Worm (Caenorhabditis elegans) whole organism, L2 larva: ENCODE data around the gene sru-24.

Experiments used
- C34F6.9 ChIP-seq: fragments of 150-350 bp; optimal IDR thresholded peaks from 2 replicates; lab custom pipeline; 2014; ENCODE audit warnings: missing biosample characterization, missing genetic modification characterization
- R02D3.7 ChIP-seq: fragments of 150-350 bp; optimal IDR thresholded peaks from 2 replicates; lab custom pipeline; 2014; ENCODE audit warnings: missing biosample characterization, missing genetic modification characterization
- Y55F3AM.14 ChIP-seq: fragments of 200-800 bp; sonication (Bioruptor generic); optimal IDR thresholded peaks from 2 replicates; lab custom pipeline; 2018; ENCODE audit warnings: mild to moderate bottlenecking, missing genetic modification characterization, missing compliant biosample characterization
- ZK546.5 ChIP-seq: sonication (generic microtip); optimal IDR thresholded peaks from 2 replicates; lab custom pipeline; 2017; ENCODE audit warnings: missing biosample characterization, missing genetic modification characterization
- aly-2 ChIP-seq: fragments of 150-350 bp; optimal IDR thresholded peaks from 2 replicates; lab custom pipeline; 2014; ENCODE audit warnings: missing biosample characterization, missing genetic modification characterization
- ama-1 ChIP-seq: fragments of 150-350 bp; optimal IDR thresholded peaks from 2 replicates; lab custom pipeline; 2018; ENCODE audit warnings: inconsistent platforms
- blmp-1 ChIP-seq: sonication (generic microtip); optimal IDR thresholded peaks from 2 replicates; lab custom pipeline; 2017; ENCODE audit warnings: missing genetic modification characterization, mild to moderate bottlenecking, missing compliant biosample characterization, antibody characterized with exemption, moderate library complexity; ENCODE audit not compliant: insufficient read depth
- ceh-16 ChIP-seq: fragments of 150-350 bp; optimal IDR thresholded peaks from 2 replicates; lab custom pipeline; 2014; ENCODE audit warnings: missing biosample characterization, missing genetic modification characterization
- crh-2 ChIP-seq: sonication (generic microtip); optimal IDR thresholded peaks from 2 replicates; lab custom pipeline; 2017; ENCODE audit warnings: missing biosample characterization, missing genetic modification characterization
- egl-27 ChIP-seq: sonication (generic microtip); optimal IDR thresholded peaks from 3 replicates; lab custom pipeline; 2017; ENCODE audit warnings: missing biosample characterization, missing genetic modification reagents, missing genetic modification characterization
- elt-1 ChIP-seq: fragments of 150-350 bp; optimal IDR thresholded peaks from 2 replicates; lab custom pipeline; 2014; ENCODE audit warnings: missing biosample characterization, missing genetic modification characterization
- elt-3 ChIP-seq: sonication (generic microtip); optimal IDR thresholded peaks from 2 replicates; lab custom pipeline; 2017; ENCODE audit warnings: missing biosample characterization, missing genetic modification characterization
- fos-1 ChIP-seq: fragments of 150-350 bp; optimal IDR thresholded peaks from 2 replicates; lab custom pipeline; 2014; ENCODE audit warnings: missing biosample characterization, missing genetic modification characterization
- gmeb-1 ChIP-seq: fragments of 150-350 bp; optimal IDR thresholded peaks from 2 replicates; lab custom pipeline; 2014; ENCODE audit warnings: missing biosample characterization, missing genetic modification characterization
- lin-13 ChIP-seq: fragments of 150-350 bp; optimal IDR thresholded peaks from 2 replicates; lab custom pipeline; 2014; ENCODE audit warnings: missing biosample characterization, missing genetic modification reagents, missing genetic modification characterization
- lsy-2 ChIP-seq, 2 experiments: fragments of 150-350 bp in 1 of 2; sonication (generic microtip) in 1 of 2; optimal IDR thresholded peaks; 2 replicates each; lab custom pipeline; 2014 to 2017; ENCODE audit warnings: missing biosample characterization in 2 of 2, missing genetic modification characterization in 2 of 2
- mab-5 ChIP-seq: fragments of 150-350 bp; optimal IDR thresholded peaks from 2 replicates; lab custom pipeline; 2014; ENCODE audit warnings: missing biosample characterization, missing genetic modification characterization
- mbf-1 ChIP-seq: sonication (generic microtip); optimal IDR thresholded peaks from 2 replicates; lab custom pipeline; 2017; ENCODE audit warnings: missing biosample characterization, missing genetic modification characterization
- mdl-1 ChIP-seq, 2 experiments: fragments of 150-350 bp in 1 of 2; sonication (generic microtip) in 1 of 2; optimal IDR thresholded peaks; 2 replicates each; lab custom pipeline; 2017; ENCODE audit warnings: missing biosample characterization in 2 of 2, missing genetic modification characterization in 2 of 2
- nhr-10 ChIP-seq: sonication (generic microtip); optimal IDR thresholded peaks from 2 replicates; lab custom pipeline; 2017; ENCODE audit warnings: missing biosample characterization, missing genetic modification characterization
- nhr-11 ChIP-seq: fragments of 150-350 bp; optimal IDR thresholded peaks from 2 replicates; lab custom pipeline; 2014; ENCODE audit warnings: missing biosample characterization, missing genetic modification characterization
- nhr-12 ChIP-seq: fragments of 150-350 bp; optimal IDR thresholded peaks from 2 replicates; lab custom pipeline; 2014; ENCODE audit warnings: missing biosample characterization, missing genetic modification characterization
- nhr-129 ChIP-seq: fragments of 150-350 bp; optimal IDR thresholded peaks from 2 replicates; lab custom pipeline; 2014; ENCODE audit warnings: missing biosample characterization, missing genetic modification characterization
- nhr-21 ChIP-seq: fragments of 150-350 bp; optimal IDR thresholded peaks from 2 replicates; lab custom pipeline; 2014; ENCODE audit warnings: missing biosample characterization, missing genetic modification characterization
- nhr-23 ChIP-seq: fragments of 150-350 bp; optimal IDR thresholded peaks from 2 replicates; lab custom pipeline; 2014; ENCODE audit warnings: missing biosample characterization, missing genetic modification reagents, missing genetic modification characterization
- nhr-25 ChIP-seq: fragments of 150-350 bp; sonication (generic microtip); optimal IDR thresholded peaks from 3 replicates; lab custom pipeline; 2014; ENCODE audit warnings: missing biosample characterization, missing genetic modification characterization
- nhr-6 ChIP-seq: fragments of 150-350 bp; optimal IDR thresholded peaks from 2 replicates; lab custom pipeline; 2014; ENCODE audit warnings: missing biosample characterization, missing genetic modification characterization
- peb-1 ChIP-seq: fragments of 150-350 bp; optimal IDR thresholded peaks from 2 replicates; lab custom pipeline; 2014; ENCODE audit warnings: missing biosample characterization, missing genetic modification characterization
- sem-4 ChIP-seq: fragments of 150-350 bp; optimal IDR thresholded peaks from 2 replicates; lab custom pipeline; 2014; ENCODE audit warnings: missing biosample characterization, missing genetic modification reagents, missing genetic modification characterization
- skn-1 ChIP-seq: sonication (generic microtip); optimal IDR thresholded peaks from 2 replicates; lab custom pipeline; 2017; ENCODE audit warnings: missing biosample characterization, missing genetic modification characterization
- sma-3 ChIP-seq: sonication (generic microtip); optimal IDR thresholded peaks from 2 replicates; lab custom pipeline; 2016; ENCODE audit warnings: missing genetic modification reagents, missing genetic modification characterization, missing compliant biosample characterization
- sma-9 ChIP-seq, 2 experiments: fragments of 150-350 bp in 1 of 2; sonication (generic microtip) in 1 of 2; optimal IDR thresholded peaks; 2 replicates each; lab custom pipeline; 2014 to 2016; ENCODE audit warnings: missing genetic modification characterization in 2 of 2, mild to moderate bottlenecking in 1 of 2, missing biosample characterization in 1 of 2, missing compliant biosample characterization in 1 of 2, missing genetic modification reagents in 1 of 2, moderate library complexity in 1 of 2
- snpc-4 ChIP-seq: fragments of 150-350 bp; optimal IDR thresholded peaks from 2 replicates; lab custom pipeline; 2014; ENCODE audit warnings: missing biosample characterization, missing genetic modification characterization
- unc-39 ChIP-seq: fragments of 150-350 bp; optimal IDR thresholded peaks from 2 replicates; lab custom pipeline; 2014; ENCODE audit warnings: missing biosample characterization, missing genetic modification characterization
- unc-62 ChIP-seq: fragments of 150-350 bp; optimal IDR thresholded peaks from 2 replicates; lab custom pipeline; 2014; ENCODE audit warnings: missing biosample characterization, missing genetic modification reagents, missing genetic modification characterization
- zag-1 ChIP-seq: fragments of 150-350 bp; optimal IDR thresholded peaks from 2 replicates; lab custom pipeline; 2014; ENCODE audit warnings: missing biosample characterization, missing genetic modification characterization
- ztf-1 ChIP-seq: fragments of 200-800 bp; sonication (Bioruptor generic); conservative IDR thresholded peaks from 2 replicates; pipeline ENCODE4 v1.3.6; 2022; ENCODE audit warnings: missing genetic modification characterization, missing compliant biosample characterization
- ztf-11 ChIP-seq: sonication (generic microtip); optimal IDR thresholded peaks from 2 replicates; lab custom pipeline; 2017; ENCODE audit warnings: missing biosample characterization, missing genetic modification characterization
- ztf-4 ChIP-seq: fragments of 150-350 bp; optimal IDR thresholded peaks from 2 replicates; lab custom pipeline; 2014; ENCODE audit warnings: missing biosample characterization, missing genetic modification characterization

The sru-24 gene

DNA sequence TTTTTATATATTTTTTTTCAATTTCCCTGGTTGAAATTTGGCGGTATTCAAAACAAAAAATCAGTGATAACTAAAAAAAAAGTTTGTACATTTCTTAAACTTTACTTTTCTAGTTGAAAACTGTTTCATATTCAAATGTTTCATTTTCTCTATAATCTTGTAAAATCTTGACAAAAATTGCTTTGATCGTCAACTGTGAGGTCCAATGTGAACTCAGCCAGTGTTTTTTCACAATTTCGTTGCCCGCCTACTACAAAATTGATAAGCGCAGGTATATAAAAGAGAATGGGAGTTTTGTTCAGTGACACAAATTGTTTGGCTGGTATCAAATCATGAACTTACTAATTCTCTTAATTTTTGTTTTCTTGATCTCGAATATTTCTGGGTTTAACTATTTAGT, 24.4 kb downstream of the sru-24 start, which contains the start of gene ugt-42:
ugt-42 (plus strand) TSS at position 301 of the 400 bp plus-strand sequence.
- no peak for TF ChIP-seq crh-2
- no peak for TF ChIP-seq nhr-25 (tag; lab: Kevin White, UChicago)
- TF ChIP-seq ama-1 = no peak
- TF ChIP-seq Y55F3AM.14 (GFP tag; lab: Kevin White, UChicago) = no peak
- TF ChIP-seq lsy-2 (tag; optimal IDR thresholded peaks at IDR 0.05; lab: Kevin White, UChicago) = no peak
- no peak for TF ChIP-seq egl-27
- TF ChIP-seq nhr-12 = no peak
- TF ChIP-seq ztf-4 (tag; lab: Kevin White, UChicago) = no peak
- no peak for TF ChIP-seq elt-1 (tag; lab: Kevin White, UChicago)
- no peak for TF ChIP-seq ztf-11 (tag; lab: Kevin White, UChicago)
- no peak for TF ChIP-seq unc-62 (GFP tag; lab: Kevin White, UChicago)
- no peak for TF ChIP-seq sem-4 (tag; lab: Kevin White, UChicago)
- TF ChIP-seq unc-39 (tag; lab: Kevin White, UChicago) = no peak
- TF ChIP-seq aly-2 (tag; lab: Kevin White, UChicago) = no peak
- no peak for TF ChIP-seq ZK546.5
- TF ChIP-seq ztf-1 (GFP tag; lab: Robert Waterston, UW) = no peak
- no peak for TF ChIP-seq gmeb-1 (tag; lab: Kevin White, UChicago)

- TF ChIP-seq zag-1 (tag; lab: Kevin White, UChicago) (no peak), sma-3 (GFP tag; lab: Kevin White, UChicago) (no peak), gmeb-1 (tag; lab: Kevin White, UChicago) (no peak), nhr-23 (tag; lab: Kevin White, UChicago) (no peak), nhr-10 (tag; lab: Kevin White, UChicago) (no peak), ama-1 (no peak), sma-9 (GFP tag; optimal IDR thresholded peaks at IDR 0.05; lab: Kevin White, UChicago) (no peak), sma-9 (tag; optimal IDR thresholded peaks at IDR 0.05; lab: Kevin White, UChicago) (no peak), nhr-6 (tag; lab: Kevin White, UChicago) (no peak), R02D3.7 (no peak), snpc-4 (tag; lab: Kevin White, UChicago) (no peak), elt-1 (tag; lab: Kevin White, UChicago) (no peak), skn-1 (tag; lab: Kevin White, UChicago) (no peak), nhr-12 (no peak), mab-5 (tag; lab: Kevin White, UChicago) (no peak), lsy-2 (tag; optimal IDR thresholded peaks at IDR 0.05; lab: Kevin White, UChicago) (no peak)
Measured at ce11 chrV:646129-646528, 25.1 kb downstream of the sru-24 start, which contains the start of gene F48G7.12. F48G7.12 (minus strand) TSS chrV:646229.

DNA sequence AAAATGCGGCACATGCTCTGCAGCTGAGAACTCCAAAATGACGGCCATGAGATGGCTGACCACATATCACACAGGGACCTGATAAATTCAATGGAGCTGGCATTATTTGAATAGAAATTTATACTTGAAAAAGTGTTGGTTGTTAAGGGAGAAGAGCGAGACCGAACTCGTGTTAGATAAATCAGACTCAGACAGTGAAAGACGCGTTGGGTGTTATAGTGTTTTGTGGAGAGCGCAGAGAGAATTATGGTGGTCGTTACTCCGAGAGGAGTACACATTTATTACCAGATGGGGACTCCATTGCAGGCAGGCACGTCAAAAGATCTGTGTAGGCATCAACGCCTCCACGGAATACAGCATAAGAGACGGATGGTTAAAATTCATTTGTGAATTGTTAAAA, 28.5 kb downstream of the sru-24 start, which contains the start of gene nhr-190:
nhr-190 (minus strand) TSS at position 175 of the 400 bp plus-strand sequence.
- no peak for TF ChIP-seq nhr-10 (tag; lab: Kevin White, UChicago)
- no peak for TF ChIP-seq unc-39 (tag; lab: Kevin White, UChicago)
- peak; percentile 32 for TF ChIP-seq C34F6.9 (tag; lab: Kevin White, UChicago)
- TF ChIP-seq blmp-1 (tag; lab: Kevin White, UChicago) = no peak
- TF ChIP-seq nhr-129 (tag; lab: Kevin White, UChicago) = peak; percentile 35
- TF ChIP-seq ceh-16 = no peak
- no peak for TF ChIP-seq lin-13 (GFP tag; lab: Kevin White, UChicago)
- no peak for TF ChIP-seq peb-1 (tag; lab: Kevin White, UChicago)
- no peak for TF ChIP-seq snpc-4 (tag; lab: Kevin White, UChicago)
- no peak for TF ChIP-seq ZK546.5
- TF ChIP-seq unc-62 (GFP tag; lab: Kevin White, UChicago) = no peak
- TF ChIP-seq lsy-2 (tag; optimal IDR thresholded peaks at IDR 0.05; lab: Kevin White, UChicago) = no peak
- no peak for TF ChIP-seq mdl-1 (tag; optimal IDR thresholded peaks at IDR 0.05; lab: Kevin White, UChicago)
- TF ChIP-seq crh-2 = no peak
- peak; percentile 12 for TF ChIP-seq sma-9 (GFP tag; optimal IDR thresholded peaks at IDR 0.05; lab: Kevin White, UChicago)
- TF ChIP-seq sma-9 (tag; optimal IDR thresholded peaks at IDR 0.05; lab: Kevin White, UChicago) = no peak
- TF ChIP-seq nhr-21 = no peak
- TF ChIP-seq skn-1 (tag; lab: Kevin White, UChicago) = no peak
- no peak for TF ChIP-seq mbf-1 (tag; lab: Kevin White, UChicago)
- TF ChIP-seq, all 48 proteins: peak for 3

- TF ChIP-seq snpc-4 (tag; lab: Kevin White, UChicago) = no peak
- no peak for TF ChIP-seq nhr-11 (tag; lab: Kevin White, UChicago)
- no peak for TF ChIP-seq ama-1
- no peak for TF ChIP-seq peb-1 (tag; lab: Kevin White, UChicago)
- no peak for TF ChIP-seq elt-1 (tag; lab: Kevin White, UChicago)
- no peak for TF ChIP-seq ceh-16
- no peak for TF ChIP-seq nhr-21
- no peak for TF ChIP-seq elt-3
- TF ChIP-seq nhr-12 = no peak
- no peak for TF ChIP-seq C34F6.9 (tag; lab: Kevin White, UChicago)
- TF ChIP-seq ztf-4 (tag; lab: Kevin White, UChicago) = no peak
- no peak for TF ChIP-seq zag-1 (tag; lab: Kevin White, UChicago)
- TF ChIP-seq fos-1 (tag; lab: Kevin White, UChicago) = no peak
- no peak for TF ChIP-seq R02D3.7
- TF ChIP-seq mab-5 (tag; lab: Kevin White, UChicago) = no peak
- no peak for TF ChIP-seq aly-2 (tag; lab: Kevin White, UChicago)
Measured at ce11 chrV:638328-638727, 32.9 kb downstream of the sru-24 start, which contains the start of gene srj-37. srj-37 (plus strand) TSS chrV:638628.
